Worm (Caenorhabditis elegans) whole organism, dauer: ENCODE results near the gene ptp-5.2.

Source experiments
- unc-62 ChIP-seq: sonication (generic microtip); optimal IDR thresholded peaks from 2 replicates; lab custom pipeline; 2017; ENCODE audit warnings: missing biosample characterization, missing genetic modification reagents, missing genetic modification characterization

Gene ptp-5.2

ce11 chrIV:14728225-14728624 is 32.5 kb downstream of the ptp-5.2 start, which contains the start of gene Y57G11C.42:
Gene Y57G11C.42, plus strand, starts transcription at chrIV:14728525.
- TF ChIP-seq unc-62 (GFP tag; lab: Kevin White, UChicago), result no peak

ce11 chrIV:14715500-14715899 is 45.2 kb downstream of the ptp-5.2 start, which contains the start of gene lgc-8:
Gene lgc-8, plus strand, starts transcription at chrIV:14715800.
- no peak for TF ChIP-seq unc-62 (GFP tag; lab: Kevin White, UChicago)

ce11 chrIV:14709286-14709685 is 51.5 kb downstream of the ptp-5.2 start, which contains the start of gene lgc-7:
Gene lgc-7, plus strand, starts transcription at chrIV:14709586.
- TF ChIP-seq unc-62 (GFP tag; lab: Kevin White, UChicago), result no peak
